Worm (Caenorhabditis elegans) whole organism, L4 larva: ENCODE measurements around the gene nspe-5.

Experiments
- D1046.2 ChIP-seq: fragments of 200-800 bp; sonication (Bioruptor generic); IDR thresholded peaks from 2 replicates; pipeline ENCODE4 v1.3.6; 2022; ENCODE audit warnings: missing genetic modification characterization, missing compliant biosample characterization
- F10B5.3 ChIP-seq: sonication (generic microtip); optimal IDR thresholded peaks from 2 replicates; lab custom pipeline; 2016; ENCODE audit warnings: mild to moderate bottlenecking, missing genetic modification characterization, missing compliant biosample characterization
- F44E2.7 ChIP-seq: fragments of 200-800 bp; sonication (Bioruptor generic); IDR thresholded peaks from 2 replicates; pipeline ENCODE4 v2.1.2; 2022; ENCODE audit warnings: missing genetic modification characterization, missing compliant biosample characterization
- F49E8.2 ChIP-seq: sonication (generic microtip); optimal IDR thresholded peaks from 2 replicates; lab custom pipeline; 2016; ENCODE audit warnings: missing compliant biosample characterization, mild to moderate bottlenecking, missing genetic modification characterization, borderline replicate concordance
- R02D3.7 ChIP-seq: fragments of 150-350 bp; sonication (generic microtip); optimal IDR thresholded peaks from 3 replicates; lab custom pipeline; 2014; ENCODE audit warnings: missing biosample characterization, missing genetic modification characterization
- T26A8.4 ChIP-seq: fragments of 200-800 bp; sonication (Bioruptor generic); IDR thresholded peaks from 2 replicates; pipeline ENCODE4 v1.3.6; 2022; ENCODE audit warnings: missing genetic modification characterization, missing compliant biosample characterization
- Y75B8A.6 ChIP-seq: fragments of 200-800 bp; sonication (Bioruptor generic); IDR thresholded peaks from 2 replicates; pipeline ENCODE4 v1.3.6; 2022; ENCODE audit warnings: missing genetic modification reagents, missing genetic modification characterization, missing compliant biosample characterization
- aha-1 ChIP-seq: fragments of 150-350 bp; peaks from one replicate; lab custom pipeline; 2014; ENCODE audit warnings: missing biosample characterization, missing genetic modification characterization
- ama-1 ChIP-seq: fragments of 150-350 bp; optimal IDR thresholded peaks from 2 replicates; lab custom pipeline; 2014; ENCODE audit warnings: inconsistent platforms, mixed read lengths
- arid-1 ChIP-seq: fragments of 200-800 bp; sonication (Bioruptor generic); conservative IDR thresholded peaks from 2 replicates; pipeline ENCODE4 v1.3.6; 2022; ENCODE audit warnings: missing genetic modification reagents, missing genetic modification characterization, missing compliant biosample characterization
- ceh-44 ChIP-seq: fragments of 200-800 bp; sonication (Bioruptor generic); IDR thresholded peaks from 2 replicates; pipeline ENCODE4 v1.3.6; 2022; ENCODE audit warnings: missing genetic modification reagents, missing genetic modification characterization, missing compliant biosample characterization
- ceh-62 ChIP-seq: sonication (generic microtip); optimal IDR thresholded peaks from 2 replicates; lab custom pipeline; 2017; ENCODE audit warnings: missing biosample characterization, missing genetic modification characterization
- ctbp-1 ChIP-seq: fragments of 200-800 bp; sonication (Bioruptor generic); IDR thresholded peaks from 2 replicates; pipeline ENCODE4 v1.3.6; 2022; ENCODE audit warnings: missing genetic modification reagents, missing genetic modification characterization, missing compliant biosample characterization
- daf-16 ChIP-seq, 3 experiments: sonication (generic microtip); optimal IDR thresholded peaks; 2 replicates each; lab custom pipeline; 2016 to 2017; ENCODE audit warnings: missing genetic modification characterization in 3 of 3, missing genetic modification reagents in 3 of 3, mild to moderate bottlenecking in 2 of 3, missing compliant biosample characterization in 2 of 3, missing biosample characterization in 1 of 3, moderate library complexity in 1 of 3
- dmd-6 ChIP-seq: fragments of 200-800 bp; sonication (Bioruptor generic); IDR thresholded peaks from 2 replicates; pipeline ENCODE4 v1.3.6; 2022; ENCODE audit warnings: missing genetic modification reagents, missing genetic modification characterization, missing compliant biosample characterization
- dmd-9 ChIP-seq: fragments of 200-800 bp; sonication (Bioruptor generic); IDR thresholded peaks from 2 replicates; pipeline ENCODE4 v1.3.6; 2022; ENCODE audit warnings: missing genetic modification reagents, missing genetic modification characterization, missing compliant biosample characterization
- duxl-1 ChIP-seq: sonication (generic microtip); optimal IDR thresholded peaks from 2 replicates; lab custom pipeline; 2016; ENCODE audit warnings: mild to moderate bottlenecking, missing genetic modification characterization, moderate library complexity, missing compliant biosample characterization; ENCODE audit not compliant: poor library complexity
- fkh-10 ChIP-seq: fragments of 150-350 bp; optimal IDR thresholded peaks from 2 replicates; lab custom pipeline; 2014; ENCODE audit warnings: missing biosample characterization, missing genetic modification reagents, missing genetic modification characterization
- hmg-1.1 ChIP-seq: fragments of 200-800 bp; sonication (Bioruptor generic); IDR thresholded peaks from 2 replicates; pipeline ENCODE4 v1.3.6; 2022; ENCODE audit warnings: missing genetic modification reagents, missing genetic modification characterization, missing compliant biosample characterization
- lin-29 ChIP-seq: fragments of 200-800 bp; sonication (Bioruptor generic); IDR thresholded peaks from 2 replicates; pipeline ENCODE4 v1.3.6; 2022; ENCODE audit warnings: missing genetic modification reagents, missing genetic modification characterization, missing compliant biosample characterization
- lsy-2 ChIP-seq, 2 experiments: fragments of 150-350 bp in 1 of 2; sonication (generic microtip) in 1 of 2; optimal IDR thresholded peaks; 2 replicates each; lab custom pipeline; 2014 to 2017; ENCODE audit warnings: missing biosample characterization in 2 of 2, missing genetic modification characterization in 2 of 2
- mep-1 ChIP-seq: fragments of 150-350 bp; sonication (generic microtip); optimal IDR thresholded peaks from 3 replicates; lab custom pipeline; 2014; ENCODE audit warnings: missing biosample characterization, missing genetic modification characterization
- mes-2 ChIP-seq: sonication (generic microtip); optimal IDR thresholded peaks from 2 replicates; lab custom pipeline; 2016; ENCODE audit warnings: missing genotype, mild to moderate bottlenecking, missing genetic modification characterization, missing compliant biosample characterization; ENCODE audit not compliant: poor library complexity, severe bottlenecking
- mxl-2 ChIP-seq: fragments of 200-800 bp; sonication (Bioruptor generic); conservative IDR thresholded peaks from 2 replicates; pipeline ENCODE4 v1.3.6; 2022; ENCODE audit warnings: missing genetic modification reagents, missing genetic modification characterization, missing compliant biosample characterization
- mxl-3 ChIP-seq: fragments of 200-800 bp; sonication (Bioruptor generic); optimal IDR thresholded peaks from 2 replicates; lab custom pipeline; 2018; ENCODE audit warnings: mild to moderate bottlenecking, missing genetic modification characterization, missing compliant biosample characterization
- nhr-102 ChIP-seq: sonication (generic microtip); optimal IDR thresholded peaks from 2 replicates; lab custom pipeline; 2016; ENCODE audit warnings: mild to moderate bottlenecking, missing genetic modification characterization, moderate library complexity, missing compliant biosample characterization
- nhr-11 ChIP-seq: fragments of 150-350 bp; optimal IDR thresholded peaks from 2 replicates; lab custom pipeline; 2014; ENCODE audit warnings: missing biosample characterization, missing genetic modification characterization
- nhr-28 ChIP-seq: fragments of 150-350 bp; optimal IDR thresholded peaks from 2 replicates; lab custom pipeline; 2014; ENCODE audit warnings: missing biosample characterization, missing genetic modification characterization
- nhr-41 ChIP-seq: fragments of 200-800 bp; sonication (Bioruptor generic); IDR thresholded peaks from 2 replicates; pipeline ENCODE4 v1.3.6; 2022; ENCODE audit warnings: missing genetic modification reagents, missing genetic modification characterization, missing compliant biosample characterization
- nhr-42 ChIP-seq: fragments of 200-800 bp; sonication (Bioruptor generic); IDR thresholded peaks from 2 replicates; pipeline ENCODE4 v1.3.6; 2022; ENCODE audit warnings: missing genetic modification characterization, missing compliant biosample characterization
- nhr-48 ChIP-seq: sonication (generic microtip); optimal IDR thresholded peaks from 2 replicates; lab custom pipeline; 2016; ENCODE audit warnings: mild to moderate bottlenecking, missing genetic modification characterization, missing compliant biosample characterization
- nhr-6 ChIP-seq: fragments of 150-350 bp; optimal IDR thresholded peaks from 2 replicates; lab custom pipeline; 2014; ENCODE audit warnings: missing biosample characterization, missing genetic modification characterization
- nhr-76 ChIP-seq: fragments of 150-350 bp; optimal IDR thresholded peaks from 2 replicates; lab custom pipeline; 2014; ENCODE audit warnings: missing biosample characterization, missing genetic modification characterization
- nhr-77 ChIP-seq: fragments of 150-350 bp; optimal IDR thresholded peaks from 2 replicates; lab custom pipeline; 2014; ENCODE audit warnings: missing biosample characterization, missing genetic modification characterization
- pha-4 ChIP-seq, 2 experiments: fragments of 150-350 bp in 1 of 2; fragments of 200-800 bp in 1 of 2; sonication (Bioruptor generic) in 1 of 2; IDR thresholded peaks in 1 of 2; optimal IDR thresholded peaks in 1 of 2; 2 replicates each; pipeline versions ENCODE4 v1.3.6 to Lab custom; 2014 to 2022; ENCODE audit warnings: missing genetic modification characterization in 2 of 2, missing genetic modification reagents in 2 of 2, missing biosample characterization in 1 of 2, missing compliant biosample characterization in 1 of 2
- php-3 ChIP-seq: fragments of 200-800 bp; sonication (Bioruptor generic); IDR thresholded peaks from 2 replicates; pipeline ENCODE4 v1.3.6; 2022; ENCODE audit warnings: missing genetic modification reagents, missing genetic modification characterization, missing compliant biosample characterization
- rbr-2 ChIP-seq: sonication (generic microtip); optimal IDR thresholded peaks from 2 replicates; lab custom pipeline; 2016; ENCODE audit warnings: missing genotype, missing genetic modification characterization, missing compliant biosample characterization
- set-16 ChIP-seq: fragments of 200-800 bp; sonication (Bioruptor generic); IDR thresholded peaks from 2 replicates; pipeline ENCODE4 v1.3.6; 2022; ENCODE audit warnings: missing genetic modification reagents, missing genetic modification characterization, missing compliant biosample characterization
- snpc-1.2 ChIP-seq: fragments of 200-800 bp; sonication (Bioruptor generic); IDR thresholded peaks from 2 replicates; pipeline ENCODE4 v1.3.6; 2022; ENCODE audit warnings: missing genetic modification reagents, missing genetic modification characterization, missing compliant biosample characterization
- tra-1 ChIP-seq: fragments of 200-800 bp; sonication (Bioruptor generic); IDR thresholded peaks from 2 replicates; pipeline ENCODE4 v1.3.6; 2022; ENCODE audit warnings: missing genetic modification reagents, missing genetic modification characterization, missing compliant biosample characterization
- unc-130 ChIP-seq: sonication (generic microtip); optimal IDR thresholded peaks from 2 replicates; lab custom pipeline; 2016; ENCODE audit warnings: missing genetic modification reagents, missing genetic modification characterization, missing compliant biosample characterization
- unc-39 ChIP-seq: sonication (generic microtip); optimal IDR thresholded peaks from 2 replicates; lab custom pipeline; 2017; ENCODE audit warnings: missing biosample characterization, missing genetic modification characterization
- vab-7 ChIP-seq: fragments of 200-800 bp; sonication (Bioruptor generic); IDR thresholded peaks from 2 replicates; pipeline ENCODE4 v1.3.6; 2022; ENCODE audit warnings: missing genetic modification reagents, missing genetic modification characterization, missing compliant biosample characterization
- zfp-2 ChIP-seq: sonication (generic microtip); optimal IDR thresholded peaks from 2 replicates; lab custom pipeline; 2016; ENCODE audit warnings: mild to moderate bottlenecking, missing genetic modification characterization, missing compliant biosample characterization
- zfp-3 ChIP-seq: fragments of 200-800 bp; sonication (Bioruptor generic); conservative IDR thresholded peaks from 2 replicates; pipeline ENCODE4 v1.3.6; 2022; ENCODE audit warnings: missing genetic modification reagents, missing genetic modification characterization, missing compliant biosample characterization
- zip-11 ChIP-seq: fragments of 200-800 bp; sonication (Bioruptor generic); IDR thresholded peaks from 2 replicates; pipeline ENCODE4 v1.3.6; 2022; ENCODE audit warnings: missing genetic modification characterization, missing compliant biosample characterization
- zip-2 ChIP-seq: fragments of 150-350 bp; optimal IDR thresholded peaks from 2 replicates; lab custom pipeline; 2014; ENCODE audit warnings: missing biosample characterization, missing genetic modification characterization

nspe-5 gene

ce11 chrII:12677975-12678866 lies 49.6 kb downstream of the nspe-5 start:
- TF ChIP-seq duxl-1 (tag; lab: Kevin White, UChicago) (peak; percentile 63), rbr-2 (peak; percentile 66), mep-1 (tag; lab: Kevin White, UChicago) (peak; percentile 69), nhr-76 (tag; lab: Kevin White, UChicago) (peak; percentile 10), zfp-2 (tag; lab: Kevin White, UChicago) (peak; percentile 31), lin-29 (GFP tag; lab: Robert Waterston, UW) (no peak), nhr-48 (peak; percentile 35), ctbp-1 (peak; percentile 46; the same call in 1 of the 2 replicates), nhr-102 (tag; lab: Kevin White, UChicago) (peak; percentile 76), vab-7 (GFP tag; lab: Robert Waterston, UW) (peak; percentile 67), ceh-62 (no peak), arid-1 (peak; percentile 58; the same call in 1 of the 2 replicates), zfp-3 (GFP tag; lab: Robert Waterston, UW) (0 out of 2 replicates have a peak, but pooled peaks have one; percentile 79), mes-2 (tag; lab: Kevin White, UChicago) (peak; percentile 98), dmd-6 (GFP tag; lab: Robert Waterston, UW) (peak; percentile 62), snpc-1.2 (GFP tag; lab: Robert Waterston, UW) (peak; percentile 74; the same call in 1 of the 2 replicates), fkh-10 (GFP tag; lab: Kevin White, UChicago) (peak; percentile 56), nhr-28 (peak; percentile 26), daf-16 (GFP tag; optimal IDR thresholded peaks at IDR 0.05; lab: Kevin White, UChicago) (peak; percentile 8 to 91), daf-16 (tag; optimal IDR thresholded peaks at IDR 0.05; lab: Kevin White, UChicago) (peak; percentile 54), T26A8.4 (GFP tag; lab: Robert Waterston, UW) (0 out of 2 replicates have a peak, but pooled peaks have one; percentile 60), ama-1 (lab: Kevin White, UChicago) (no peak), hmg-1.1 (GFP tag; lab: Robert Waterston, UW) (peak; percentile 35; the same call in 1 of the 2 replicates), nhr-41 (GFP tag; lab: Robert Waterston, UW) (no peak), F49E8.2 (peak; percentile 67), nhr-6 (tag; lab: Kevin White, UChicago) (peak; percentile 58), zip-2 (peak; percentile 47), nhr-11 (tag; lab: Kevin White, UChicago) (peak; percentile 53), lsy-2 (tag; optimal IDR thresholded peaks at IDR 0.05; lab: Kevin White, UChicago) (peak in 1 of 2 experiments; percentile 88), unc-39 (no peak), F44E2.7 (peak; percentile 86; the same call in 1 of the 2 replicates), mxl-3 (peak; percentile 65), F10B5.3 (peak; percentile 64), dmd-9 (peak; percentile 65), tra-1 (GFP tag; lab: Robert Waterston, UW) (peak; percentile 13; the same call in 1 of the 2 replicates), pha-4 (GFP tag; IDR thresholded peaks at IDR 0.05; lab: Robert Waterston, UW) (peak; percentile 75), pha-4 (tag; optimal IDR thresholded peaks at IDR 0.05; lab: Kevin White, UChicago) (no peak), mxl-2 (GFP tag; lab: Robert Waterston, UW) (peak; percentile 41; the same call in 1 of the 2 replicates), R02D3.7 (peak; percentile 16), nhr-42 (GFP tag; lab: Robert Waterston, UW) (no peak), aha-1 (tag; lab: Kevin White, UChicago) (peak; percentile 58), set-16 (GFP tag; lab: Robert Waterston, UW) (no peak), D1046.2 (GFP tag; lab: Robert Waterston, UW) (peak; percentile 72; the same call in 1 of the 2 replicates), php-3 (GFP tag; lab: Robert Waterston, UW) (0 out of 2 replicates have a peak, but pooled peaks have one; percentile 54), Y75B8A.6 (0 out of 2 replicates have a peak, but pooled peaks have one; percentile 81), unc-130 (peak; percentile 77), zip-11 (GFP tag; lab: Robert Waterston, UW) (0 out of 2 replicates have a peak, but pooled peaks have one; percentile 22), nhr-77 (tag; lab: Kevin White, UChicago) (peak; percentile 30), ceh-44 (GFP tag; lab: Robert Waterston, UW) (no peak; the same call in 1 of the 2 replicates)
